Worm (Caenorhabditis elegans): ENCODE results near the gene sre-28.

The sre-28 gene

ce11 chrV:9927381-9927780 lies 16.8 kb upstream of the sre-28 start:
- no peak for TF ChIP-seq skn-1 (tag; optimal IDR thresholded peaks at IDR 0.05)
- TF ChIP-seq aly-2 (tag; optimal IDR thresholded peaks at IDR 0.05) = no peak
- no peak for TF ChIP-seq mdl-1 (tag; optimal IDR thresholded peaks at IDR 0.05)
- no peak for TF ChIP-seq pha-4 (tag; optimal IDR thresholded peaks at IDR 0.05)

ce11 chrV:9927954-9928353 lies 16.2 kb upstream of the sre-28 start:
- no peak for TF ChIP-seq ceh-16 (tag; optimal IDR thresholded peaks at IDR 0.05)
- TF ChIP-seq zag-1 (tag; optimal IDR thresholded peaks at IDR 0.05) = no peak
- TF ChIP-seq aly-2 (tag; optimal IDR thresholded peaks at IDR 0.05) = no peak
- no peak for TF ChIP-seq daf-12 (tag; optimal IDR thresholded peaks at IDR 0.05)
- no peak for TF ChIP-seq lin-15B (tag; optimal IDR thresholded peaks at IDR 0.05)
- TF ChIP-seq nhr-237 (tag; optimal IDR thresholded peaks at IDR 0.05) = no peak
- no peak for TF ChIP-seq nhr-12 (tag; optimal IDR thresholded peaks at IDR 0.05)
- no peak for TF ChIP-seq nhr-67 (tag; optimal IDR thresholded peaks at IDR 0.05)
- TF ChIP-seq unc-62 (GFP tag; optimal IDR thresholded peaks at IDR 0.05) = no peak
- no peak for TF ChIP-seq skn-1 (tag; optimal IDR thresholded peaks at IDR 0.05)
- no peak for TF ChIP-seq unc-39 (tag; optimal IDR thresholded peaks at IDR 0.05)
- peak; percentile 36 for TF ChIP-seq pha-4 (tag; optimal IDR thresholded peaks at IDR 0.05)
- TF ChIP-seq jun-1 (tag; optimal IDR thresholded peaks at IDR 0.05) = peak; percentile 16
- no peak for TF ChIP-seq ceh-28 (tag; optimal IDR thresholded peaks at IDR 0.05)
- TF ChIP-seq tbx-2 (tag; optimal IDR thresholded peaks at IDR 0.05) = no peak
- no peak for TF ChIP-seq fkh-2 (tag; optimal IDR thresholded peaks at IDR 0.05)
- TF ChIP-seq egl-5 (tag; optimal IDR thresholded peaks at IDR 0.05) = no peak
- peak; percentile 63 for TF ChIP-seq pqm-1 (tag; optimal IDR thresholded peaks at IDR 0.05)
- TF ChIP-seq elt-2 (tag; optimal IDR thresholded peaks at IDR 0.05) = peak; percentile 87
- TF ChIP-seq nfya-1 (tag; optimal IDR thresholded peaks at IDR 0.05; ENCODE audit: insufficient read depth) = no peak
- TF ChIP-seq eor-1 (tag; optimal IDR thresholded peaks at IDR 0.05) = no peak

- TF ChIP-seq lin-15B (tag; optimal IDR thresholded peaks at IDR 0.05) (peak; percentile 71), R02D3.7 (tag; optimal IDR thresholded peaks at IDR 0.05) (peak; percentile 92), nfya-1 (tag; optimal IDR thresholded peaks at IDR 0.05; ENCODE audit: insufficient read depth) (peak; percentile 78), jun-1 (tag; optimal IDR thresholded peaks at IDR 0.05) (no peak), elt-2 (tag; optimal IDR thresholded peaks at IDR 0.05) (peak; percentile 18), lin-39 (tag; optimal IDR thresholded peaks at IDR 0.05) (peak; percentile 1), pha-4 (tag; optimal IDR thresholded peaks at IDR 0.05) (peak; percentile 51), unc-39 (tag; optimal IDR thresholded peaks at IDR 0.05) (no peak)
Measured at ce11 chrV:9930612-9931065, 13.6 kb upstream of the sre-28 start, which contains the start of the genes rmh-2 and suds-3. Gene rmh-2, minus strand, starts transcription at chrV:9930775. Gene suds-3, plus strand, starts transcription at chrV:9931015.

ce11 chrV:9937435-9937834 lies 6.8 kb upstream of the sre-28 start, which contains the start of gene srj-33:
Gene srj-33, minus strand, starts transcription at chrV:9937535.
- no peak for TF ChIP-seq mml-1 (tag; optimal IDR thresholded peaks at IDR 0.05)
- no peak for TF ChIP-seq nhr-77 (tag; optimal IDR thresholded peaks at IDR 0.05)
- no peak for TF ChIP-seq daf-12 (tag; optimal IDR thresholded peaks at IDR 0.05)
- TF ChIP-seq nhr-11 (tag; optimal IDR thresholded peaks at IDR 0.05) = no peak
- no peak for TF ChIP-seq nhr-25 (tag; optimal IDR thresholded peaks at IDR 0.05)
- no peak for TF ChIP-seq zag-1 (tag; optimal IDR thresholded peaks at IDR 0.05)
- no peak for TF ChIP-seq lsy-12 (tag; optimal IDR thresholded peaks at IDR 0.05)
- TF ChIP-seq lin-39 (tag; optimal IDR thresholded peaks at IDR 0.05) = no peak
- TF ChIP-seq pha-4 (tag; optimal IDR thresholded peaks at IDR 0.05) = no peak
- no peak for TF ChIP-seq aly-2 (tag; optimal IDR thresholded peaks at IDR 0.05)
- no peak for TF ChIP-seq hmg-11 (tag; optimal IDR thresholded peaks at IDR 0.05)
- no peak for TF ChIP-seq nhr-237 (tag; optimal IDR thresholded peaks at IDR 0.05)
- no peak for TF ChIP-seq elt-2 (tag; optimal IDR thresholded peaks at IDR 0.05)

ce11 chrV:9943039-9943438 lies 1.2 kb upstream of the sre-28 start, which contains the start of gene fipr-12:
Gene fipr-12, plus strand, starts transcription at chrV:9943339.
- TF ChIP-seq unc-39 (tag; optimal IDR thresholded peaks at IDR 0.05) (no peak), lsy-12 (tag; optimal IDR thresholded peaks at IDR 0.05) (no peak), eor-1 (tag; optimal IDR thresholded peaks at IDR 0.05) (no peak), aly-2 (tag; optimal IDR thresholded peaks at IDR 0.05) (no peak), pqm-1 (tag; optimal IDR thresholded peaks at IDR 0.05) (no peak), mml-1 (tag; optimal IDR thresholded peaks at IDR 0.05) (no peak), nhr-11 (tag; optimal IDR thresholded peaks at IDR 0.05) (no peak), ceh-82 (tag; optimal IDR thresholded peaks at IDR 0.05) (no peak), nhr-23 (tag; optimal IDR thresholded peaks at IDR 0.05) (no peak), zag-1 (tag; optimal IDR thresholded peaks at IDR 0.05) (no peak), nhr-237 (tag; optimal IDR thresholded peaks at IDR 0.05) (no peak), nhr-76 (tag; optimal IDR thresholded peaks at IDR 0.05) (no peak), nhr-43 (tag; optimal IDR thresholded peaks at IDR 0.05; ENCODE audit: poor library complexity, severe bottlenecking) (no peak), ceh-9 (tag; optimal IDR thresholded peaks at IDR 0.05) (no peak), ZK546.5 (tag; optimal IDR thresholded peaks at IDR 0.05) (no peak), egl-5 (tag; optimal IDR thresholded peaks at IDR 0.05) (no peak), fkh-10 (GFP tag; optimal IDR thresholded peaks at IDR 0.05) (no peak), ztf-11 (tag; optimal IDR thresholded peaks at IDR 0.05) (no peak), fkh-2 (tag; optimal IDR thresholded peaks at IDR 0.05) (no peak), ama-1 (optimal IDR thresholded peaks at IDR 0.05) (no peak)
